Worm (Caenorhabditis elegans): ENCODE results near the gene R12B2.6.

DNA sequence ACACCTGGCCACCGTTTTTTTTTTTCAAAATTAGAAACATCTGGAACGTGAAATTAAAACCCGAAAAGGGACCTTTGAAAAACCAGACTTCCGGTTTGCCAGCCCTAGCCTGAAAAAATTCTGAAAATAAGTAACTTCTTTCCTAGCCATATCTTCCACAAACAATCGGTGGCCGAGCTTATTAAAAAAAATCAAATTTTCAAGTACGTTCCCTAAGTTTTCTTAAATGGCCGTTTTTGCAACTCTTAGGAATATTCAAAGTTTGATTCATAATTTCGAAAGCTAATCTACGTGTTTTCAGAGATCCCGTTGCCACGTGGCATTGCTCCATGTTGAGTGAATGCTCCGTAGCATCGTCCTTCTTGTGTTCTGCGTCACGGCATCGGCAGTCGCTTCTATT, 10.3 kb downstream of the R12B2.6 start, which contains the start of gene R12B2.8:
- TF ChIP-seq unc-130 (GFP tag; optimal IDR thresholded peaks at IDR 0.05): no peak
- no peak for TF ChIP-seq pqm-1 (tag; optimal IDR thresholded peaks at IDR 0.05)
- no peak for TF ChIP-seq lin-13 (GFP tag; optimal IDR thresholded peaks at IDR 0.05)
- no peak for TF ChIP-seq egl-27 (tag; optimal IDR thresholded peaks at IDR 0.05)
- TF ChIP-seq duxl-1 (tag; optimal IDR thresholded peaks at IDR 0.05; ENCODE audit: poor library complexity): no peak
